Worm (Caenorhabditis elegans) whole organism, L1 larva: Measurements from ENCODE around the gene Y7A5A.1.

ENCODE experiments used
- C04F5.9 ChIP-seq: sonication (generic microtip); optimal IDR thresholded peaks from 2 replicates; lab custom pipeline; 2016; ENCODE audit warnings: missing genetic modification characterization, missing compliant biosample characterization
- C34B4.2 ChIP-seq: sonication (generic microtip); optimal IDR thresholded peaks from 2 replicates; lab custom pipeline; 2017; ENCODE audit warnings: mild to moderate bottlenecking, missing genetic modification characterization, missing compliant biosample characterization
- Y116A8C.19 ChIP-seq: sonication (generic microtip); optimal IDR thresholded peaks from 2 replicates; lab custom pipeline; 2016; ENCODE audit warnings: missing compliant biosample characterization, missing genetic modification characterization, borderline replicate concordance
- alr-1 ChIP-seq: fragments of 200-800 bp; sonication (Bioruptor generic); optimal IDR thresholded peaks from 2 replicates; lab custom pipeline; 2018; ENCODE audit warnings: borderline replicate concordance, mild to moderate bottlenecking, missing genetic modification characterization, missing compliant biosample characterization
- aly-2 ChIP-seq: fragments of 150-350 bp; optimal IDR thresholded peaks from 2 replicates; lab custom pipeline; 2014; ENCODE audit warnings: missing biosample characterization, missing genetic modification characterization
- ama-1 ChIP-seq: fragments of 150-350 bp; optimal IDR thresholded peaks from 2 replicates; lab custom pipeline; 2014
- blmp-1 ChIP-seq: fragments of 150-350 bp; optimal IDR thresholded peaks from 2 replicates; lab custom pipeline; 2014; ENCODE audit warnings: missing biosample characterization, missing genetic modification characterization
- ceh-8 ChIP-seq: fragments of 200-800 bp; sonication (Bioruptor generic); optimal IDR thresholded peaks from 2 replicates; lab custom pipeline; 2018; ENCODE audit warnings: mild to moderate bottlenecking, missing genetic modification characterization, moderate library complexity, missing compliant biosample characterization
- ceh-88 ChIP-seq: fragments of 200-800 bp; sonication (Bioruptor generic); IDR thresholded peaks from 2 replicates; pipeline ENCODE4 v1.3.6; 2022; ENCODE audit warnings: missing genetic modification characterization, missing compliant biosample characterization
- ceh-90 ChIP-seq: sonication (generic microtip); optimal IDR thresholded peaks from 2 replicates; lab custom pipeline; 2016; ENCODE audit warnings: missing genetic modification characterization, missing compliant biosample characterization
- ces-1 ChIP-seq: fragments of 150-350 bp; optimal IDR thresholded peaks from 2 replicates; lab custom pipeline; 2014; ENCODE audit warnings: missing biosample characterization, missing genetic modification reagents, missing genetic modification characterization
- egl-13 ChIP-seq: sonication (generic microtip); optimal IDR thresholded peaks from 2 replicates; lab custom pipeline; 2016; ENCODE audit warnings: missing genotype, missing genetic modification reagents, missing genetic modification characterization, missing compliant biosample characterization
- elt-2 ChIP-seq: sonication (generic microtip); optimal IDR thresholded peaks from 2 replicates; lab custom pipeline; 2016; ENCODE audit warnings: missing genetic modification characterization, mild to moderate bottlenecking, inconsistent platforms, missing compliant biosample characterization, missing genetic modification reagents
- elt-3 ChIP-seq, 6 experiments: fragments of 150-350 bp in 1 of 6; sonication (generic microtip); optimal IDR thresholded peaks; 2 replicates each; lab custom pipeline; 2017 to 2018; ENCODE audit warnings: missing biosample characterization in 6 of 6, missing genetic modification characterization in 6 of 6, inconsistent platforms in 1 of 6
- ets-5 ChIP-seq: fragments of 200-800 bp; sonication (Bioruptor generic); IDR thresholded peaks from 2 replicates; pipeline ENCODE4 v1.3.6; 2022; ENCODE audit warnings: missing genetic modification characterization, missing compliant biosample characterization
- fkh-10 ChIP-seq: sonication (generic microtip); optimal IDR thresholded peaks from 2 replicates; lab custom pipeline; 2017; ENCODE audit warnings: missing biosample characterization, missing genetic modification reagents, missing genetic modification characterization
- fos-1 ChIP-seq: fragments of 150-350 bp; optimal IDR thresholded peaks from 2 replicates; lab custom pipeline; 2014; ENCODE audit warnings: missing biosample characterization, missing genetic modification characterization
- hlh-4 ChIP-seq: sonication (generic microtip); optimal IDR thresholded peaks from 2 replicates; lab custom pipeline; 2016; ENCODE audit warnings: mild to moderate bottlenecking, missing genetic modification characterization, missing compliant biosample characterization
- irx-1 ChIP-seq: sonication (generic microtip); optimal IDR thresholded peaks from 2 replicates; lab custom pipeline; 2016; ENCODE audit warnings: missing genetic modification characterization, missing compliant biosample characterization
- isw-1 ChIP-seq: fragments of 200-800 bp; sonication (Bioruptor generic); IDR thresholded peaks from 2 replicates; pipeline ENCODE4 v1.3.6; 2022; ENCODE audit warnings: missing genetic modification characterization, missing compliant biosample characterization
- jun-1 ChIP-seq: fragments of 150-350 bp; optimal IDR thresholded peaks from 2 replicates; lab custom pipeline; 2014; ENCODE audit warnings: missing biosample characterization, missing genetic modification reagents, missing genetic modification characterization
- lin-13 ChIP-seq: fragments of 150-350 bp; optimal IDR thresholded peaks from 2 replicates; lab custom pipeline; 2014; ENCODE audit warnings: missing biosample characterization, missing genetic modification reagents, missing genetic modification characterization
- lin-14 ChIP-seq: fragments of 200-800 bp; sonication (Bioruptor generic); optimal IDR thresholded peaks from 2 replicates; lab custom pipeline; 2018; ENCODE audit warnings: mild to moderate bottlenecking, missing genetic modification characterization, moderate library complexity, missing compliant biosample characterization
- lin-15B ChIP-seq: fragments of 150-350 bp; sonication (generic microtip); optimal IDR thresholded peaks from 3 replicates; lab custom pipeline; 2014; ENCODE audit warnings: missing biosample characterization, missing genetic modification characterization
- lin-35 ChIP-seq, 2 experiments: fragments of 150-350 bp; optimal IDR thresholded peaks; 2 replicates each; lab custom pipeline; 2014; ENCODE audit warnings: missing biosample characterization in 2 of 2, missing genetic modification characterization in 2 of 2, missing genetic modification reagents in 2 of 2
- lin-39 ChIP-seq: fragments of 150-350 bp; optimal IDR thresholded peaks from 2 replicates; lab custom pipeline; 2014; ENCODE audit warnings: missing biosample characterization, missing genetic modification reagents, missing genetic modification characterization
- lir-3 ChIP-seq: sonication (generic microtip); optimal IDR thresholded peaks from 2 replicates; lab custom pipeline; 2016; ENCODE audit warnings: mild to moderate bottlenecking, missing genetic modification characterization, moderate library complexity, missing compliant biosample characterization; ENCODE audit not compliant: poor library complexity
- lsy-2 ChIP-seq, 2 experiments: fragments of 150-350 bp; optimal IDR thresholded peaks; 2 replicates each; lab custom pipeline; 2014; ENCODE audit warnings: missing biosample characterization in 2 of 2, missing genetic modification characterization in 2 of 2
- mab-9 ChIP-seq: fragments of 200-800 bp; sonication (Bioruptor generic); IDR thresholded peaks from 2 replicates; pipeline ENCODE4 v1.3.6; 2022; ENCODE audit warnings: missing genetic modification reagents, missing genetic modification characterization, missing compliant biosample characterization
- mdl-1 ChIP-seq, 2 experiments: fragments of 150-350 bp; optimal IDR thresholded peaks; 2 replicates each; lab custom pipeline; 2014 to 2017; ENCODE audit warnings: missing biosample characterization in 2 of 2, missing genetic modification characterization in 2 of 2, inconsistent platforms in 1 of 2
- mep-1 ChIP-seq: fragments of 150-350 bp; optimal IDR thresholded peaks from 2 replicates; lab custom pipeline; 2014; ENCODE audit warnings: missing biosample characterization, missing genetic modification characterization
- nhr-11 ChIP-seq: fragments of 150-350 bp; optimal IDR thresholded peaks from 2 replicates; lab custom pipeline; 2014; ENCODE audit warnings: missing biosample characterization, missing genetic modification characterization
- nhr-12 ChIP-seq: sonication (generic microtip); optimal IDR thresholded peaks from 2 replicates; lab custom pipeline; 2017; ENCODE audit warnings: missing biosample characterization, missing genetic modification characterization
- nhr-19 ChIP-seq: fragments of 200-800 bp; sonication (Bioruptor generic); conservative IDR thresholded peaks from 2 replicates; pipeline ENCODE4 v1.3.6; 2022; ENCODE audit warnings: missing genetic modification characterization, missing compliant biosample characterization
- nhr-20 ChIP-seq: sonication (generic microtip); optimal IDR thresholded peaks from 2 replicates; lab custom pipeline; 2016; ENCODE audit warnings: mild to moderate bottlenecking, missing genetic modification characterization, missing compliant biosample characterization
- nhr-28 ChIP-seq: fragments of 150-350 bp; optimal IDR thresholded peaks from 2 replicates; lab custom pipeline; 2014; ENCODE audit warnings: missing biosample characterization, missing genetic modification characterization
- nhr-76 ChIP-seq: sonication (generic microtip); optimal IDR thresholded peaks from 2 replicates; lab custom pipeline; 2017; ENCODE audit warnings: missing biosample characterization, missing genetic modification characterization
- nhr-77 ChIP-seq: fragments of 150-350 bp; optimal IDR thresholded peaks from 2 replicates; lab custom pipeline; 2014; ENCODE audit warnings: missing biosample characterization, missing genetic modification characterization
- pax-3 ChIP-seq: fragments of 200-800 bp; sonication (Bioruptor generic); optimal IDR thresholded peaks from 2 replicates; lab custom pipeline; 2018; ENCODE audit warnings: mild to moderate bottlenecking, missing genetic modification characterization, moderate library complexity, missing compliant biosample characterization
- pqm-1 ChIP-seq: sonication (generic microtip); optimal IDR thresholded peaks from 3 replicates; lab custom pipeline; 2017; ENCODE audit warnings: missing biosample characterization, missing genetic modification characterization
- rnt-1 ChIP-seq: sonication (generic microtip); optimal IDR thresholded peaks from 2 replicates; lab custom pipeline; 2016; ENCODE audit warnings: mild to moderate bottlenecking, missing genetic modification characterization, moderate library complexity, missing compliant biosample characterization
- skn-1 ChIP-seq: fragments of 150-350 bp; optimal IDR thresholded peaks from 2 replicates; lab custom pipeline; 2014; ENCODE audit warnings: missing biosample characterization, missing genetic modification characterization
- snpc-4 ChIP-seq: fragments of 150-350 bp; optimal IDR thresholded peaks from 2 replicates; lab custom pipeline; 2014; ENCODE audit warnings: missing biosample characterization, missing genetic modification characterization
- snu-23 ChIP-seq: sonication (generic microtip); optimal IDR thresholded peaks from 2 replicates; lab custom pipeline; 2016; ENCODE audit warnings: missing genetic modification characterization, missing compliant biosample characterization
- sup-37 ChIP-seq: fragments of 200-800 bp; sonication (Bioruptor generic); optimal IDR thresholded peaks from 2 replicates; lab custom pipeline; 2018; ENCODE audit warnings: mild to moderate bottlenecking, missing genetic modification characterization, missing compliant biosample characterization
- swsn-7 ChIP-seq: sonication (generic microtip); optimal IDR thresholded peaks from 2 replicates; lab custom pipeline; 2016; ENCODE audit warnings: missing genetic modification characterization, missing compliant biosample characterization
- tbx-2 ChIP-seq: sonication (generic microtip); optimal IDR thresholded peaks from 2 replicates; lab custom pipeline; 2016; ENCODE audit warnings: missing genetic modification characterization, missing compliant biosample characterization
- tlp-1 ChIP-seq: fragments of 150-350 bp; optimal IDR thresholded peaks from 2 replicates; lab custom pipeline; 2014; ENCODE audit warnings: missing biosample characterization, missing genetic modification characterization
- unc-30 ChIP-seq: sonication (generic microtip); optimal IDR thresholded peaks from 2 replicates; lab custom pipeline; 2017; ENCODE audit warnings: missing biosample characterization, missing genetic modification characterization
- unc-98 ChIP-seq: fragments of 200-800 bp; sonication (Bioruptor generic); IDR thresholded peaks from 2 replicates; pipeline ENCODE4 v1.3.6; 2022; ENCODE audit warnings: missing genetic modification characterization, missing compliant biosample characterization
- vab-15 ChIP-seq: sonication (generic microtip); optimal IDR thresholded peaks from 2 replicates; lab custom pipeline; 2017; ENCODE audit warnings: missing genotype, mild to moderate bottlenecking, missing genetic modification characterization, missing compliant biosample characterization
- zag-1 ChIP-seq: fragments of 150-350 bp; optimal IDR thresholded peaks from 2 replicates; lab custom pipeline; 2014; ENCODE audit warnings: missing biosample characterization, missing genetic modification characterization
- zip-4 ChIP-seq: fragments of 200-800 bp; sonication (Bioruptor generic); optimal IDR thresholded peaks from 2 replicates; lab custom pipeline; 2018; ENCODE audit warnings: mild to moderate bottlenecking, missing genetic modification characterization, moderate library complexity, missing compliant biosample characterization
- ztf-4 ChIP-seq: fragments of 150-350 bp; optimal IDR thresholded peaks from 2 replicates; lab custom pipeline; 2014; ENCODE audit warnings: missing biosample characterization, missing genetic modification characterization

Y7A5A.1 gene

DNA sequence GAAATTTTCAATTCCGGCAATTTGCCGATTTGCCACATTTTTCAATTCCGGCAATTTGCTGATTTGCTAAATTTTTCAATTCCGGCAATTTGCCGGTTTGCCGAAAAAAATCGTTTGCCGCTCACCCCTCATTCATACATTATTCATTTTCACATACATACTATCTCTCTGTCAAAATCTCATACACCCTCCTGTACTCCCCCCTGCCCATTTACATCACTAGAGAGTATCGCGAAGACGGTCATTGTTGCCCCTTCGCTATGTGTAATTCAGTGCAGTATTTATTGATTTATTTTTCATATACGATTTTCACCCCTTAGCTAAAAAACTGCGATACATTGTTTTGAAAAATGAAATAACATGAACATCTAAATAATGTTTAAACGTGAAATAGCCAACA is 34.9 kb downstream of the Y7A5A.1 start (continued):
- TF ChIP-seq jun-1 (tag; lab: Kevin White, UChicago) (peak; percentile 87), ces-1 (GFP tag; lab: Kevin White, UChicago) (no peak), mab-9 (GFP tag; lab: Robert Waterston, UW) (peak; percentile 53; the same call in 1 of the 2 replicates), lin-39 (tag; lab: Kevin White, UChicago) (no peak), nhr-76 (tag; lab: Kevin White, UChicago) (no peak), C34B4.2 (tag; lab: Kevin White, UChicago) (no peak), nhr-11 (tag; lab: Kevin White, UChicago) (peak; percentile 77), Y116A8C.19 (tag; lab: Kevin White, UChicago) (no peak), isw-1 (GFP tag; lab: Robert Waterston, UW) (0 out of 2 replicates have a peak, but pooled peaks have one; percentile 2), elt-3 (tag; optimal IDR thresholded peaks at IDR 0.05; lab: Kevin White, UChicago) (peak in 3 of 6 experiments; percentile 44 to 75 (median 51)), ets-5 (GFP tag; lab: Robert Waterston, UW) (no peak), aly-2 (no peak), ceh-90 (no peak), vab-15 (tag; lab: Kevin White, UChicago) (no peak), zag-1 (no peak), pqm-1 (no peak), egl-13 (tag; lab: Kevin White, UChicago) (peak; percentile 35), blmp-1 (tag; lab: Kevin White, UChicago) (no peak), lin-14 (GFP tag; lab: Kevin White, UChicago) (no peak), snpc-4 (tag; lab: Kevin White, UChicago) (peak; percentile 58), ceh-88 (GFP tag; lab: Robert Waterston, UW) (no peak), unc-30 (tag; lab: Kevin White, UChicago) (no peak), ama-1 (no peak), nhr-12 (tag; lab: Kevin White, UChicago) (no peak), skn-1 (peak; percentile 36), mep-1 (tag; lab: Kevin White, UChicago) (peak; percentile 43), lin-15B (tag; lab: Kevin White, UChicago) (peak; percentile 52), ztf-4 (tag; lab: Kevin White, UChicago) (peak; percentile 55), sup-37 (GFP tag; lab: Kevin White, UChicago) (no peak), fos-1 (peak; percentile 45), zip-4 (GFP tag; lab: Kevin White, UChicago) (peak; percentile 42), fkh-10 (peak; percentile 77), C04F5.9 (no peak), elt-2 (tag; lab: Kevin White, UChicago) (peak; percentile 16), nhr-28 (tag; lab: Kevin White, UChicago) (no peak), swsn-7 (peak; percentile 44), tlp-1 (tag; lab: Kevin White, UChicago) (no peak), snu-23 (GFP tag; lab: Kevin White, UChicago) (peak; percentile 88), lsy-2 (tag; optimal IDR thresholded peaks at IDR 0.05; lab: Kevin White, UChicago) (peak; percentile 67 to 70), pax-3 (tag; lab: Kevin White, UChicago) (no peak), alr-1 (tag; lab: Kevin White, UChicago) (no peak), ceh-8 (GFP tag; lab: Kevin White, UChicago) (no peak), nhr-19 (GFP tag; lab: Robert Waterston, UW) (peak; percentile 45), unc-98 (GFP tag; lab: Robert Waterston, UW) (no peak), nhr-20 (tag; lab: Kevin White, UChicago) (peak; percentile 74), hlh-4 (no peak), nhr-77 (peak; percentile 69), mdl-1 (tag; optimal IDR thresholded peaks at IDR 0.05; lab: Kevin White, UChicago) (peak in 1 of 2 experiments; percentile 35), lin-35 (GFP tag; optimal IDR thresholded peaks at IDR 0.05; lab: Kevin White, UChicago) (peak in 1 of 2 experiments; percentile 82), lin-13 (GFP tag; lab: Kevin White, UChicago) (peak; percentile 20), irx-1 (peak; percentile 40), rnt-1 (peak; percentile 56), lir-3 (no peak), tbx-2 (tag; lab: Kevin White, UChicago) (peak; percentile 50)
